Worm (Caenorhabditis elegans) whole organism, L1 larva: ENCODE results near the gene C34D10.1.

Source experiments
- C04F5.9 ChIP-seq: sonication (generic microtip); optimal IDR thresholded peaks from 2 replicates; lab custom pipeline; 2016; ENCODE audit warnings: missing genetic modification characterization, missing compliant biosample characterization
- C34B4.2 ChIP-seq: sonication (generic microtip); optimal IDR thresholded peaks from 2 replicates; lab custom pipeline; 2017; ENCODE audit warnings: mild to moderate bottlenecking, missing genetic modification characterization, missing compliant biosample characterization
- Y116A8C.19 ChIP-seq: sonication (generic microtip); optimal IDR thresholded peaks from 2 replicates; lab custom pipeline; 2016; ENCODE audit warnings: missing compliant biosample characterization, missing genetic modification characterization, borderline replicate concordance
- alr-1 ChIP-seq: fragments of 200-800 bp; sonication (Bioruptor generic); optimal IDR thresholded peaks from 2 replicates; lab custom pipeline; 2018; ENCODE audit warnings: borderline replicate concordance, mild to moderate bottlenecking, missing genetic modification characterization, missing compliant biosample characterization
- aly-2 ChIP-seq: fragments of 150-350 bp; optimal IDR thresholded peaks from 2 replicates; lab custom pipeline; 2014; ENCODE audit warnings: missing biosample characterization, missing genetic modification characterization
- ama-1 ChIP-seq: fragments of 150-350 bp; optimal IDR thresholded peaks from 2 replicates; lab custom pipeline; 2014
- blmp-1 ChIP-seq: fragments of 150-350 bp; optimal IDR thresholded peaks from 2 replicates; lab custom pipeline; 2014; ENCODE audit warnings: missing biosample characterization, missing genetic modification characterization
- ceh-8 ChIP-seq: fragments of 200-800 bp; sonication (Bioruptor generic); optimal IDR thresholded peaks from 2 replicates; lab custom pipeline; 2018; ENCODE audit warnings: mild to moderate bottlenecking, missing genetic modification characterization, moderate library complexity, missing compliant biosample characterization
- ces-1 ChIP-seq: fragments of 150-350 bp; optimal IDR thresholded peaks from 2 replicates; lab custom pipeline; 2014; ENCODE audit warnings: missing biosample characterization, missing genetic modification reagents, missing genetic modification characterization
- efl-1 ChIP-seq, 4 experiments: fragments of 150-350 bp; optimal IDR thresholded peaks in 3 of 4; peaks in 1 of 4; 1 replicate in 1 of 4; 2 replicates in 3 of 4; lab custom pipeline; 2014; ENCODE audit warnings: missing biosample characterization in 2 of 4, missing genetic modification characterization in 2 of 4, missing genetic modification reagents in 2 of 4
- elt-3 ChIP-seq, 6 experiments: fragments of 150-350 bp in 1 of 6; sonication (generic microtip); optimal IDR thresholded peaks; 2 replicates each; lab custom pipeline; 2017 to 2018; ENCODE audit warnings: missing biosample characterization in 6 of 6, missing genetic modification characterization in 6 of 6, inconsistent platforms in 1 of 6
- fkh-8 ChIP-seq: sonication (generic microtip); optimal IDR thresholded peaks from 2 replicates; lab custom pipeline; 2016; ENCODE audit warnings: mild to moderate bottlenecking, missing genetic modification characterization, missing compliant biosample characterization
- hlh-17 ChIP-seq: fragments of 200-800 bp; sonication (Bioruptor generic); optimal IDR thresholded peaks from 2 replicates; lab custom pipeline; 2018; ENCODE audit warnings: missing genetic modification characterization, mild to moderate bottlenecking, missing compliant biosample characterization, moderate library complexity, borderline replicate concordance
- hlh-4 ChIP-seq: sonication (generic microtip); optimal IDR thresholded peaks from 2 replicates; lab custom pipeline; 2016; ENCODE audit warnings: mild to moderate bottlenecking, missing genetic modification characterization, missing compliant biosample characterization
- irx-1 ChIP-seq: sonication (generic microtip); optimal IDR thresholded peaks from 2 replicates; lab custom pipeline; 2016; ENCODE audit warnings: missing genetic modification characterization, missing compliant biosample characterization
- jun-1 ChIP-seq: fragments of 150-350 bp; optimal IDR thresholded peaks from 2 replicates; lab custom pipeline; 2014; ENCODE audit warnings: missing biosample characterization, missing genetic modification reagents, missing genetic modification characterization
- lin-14 ChIP-seq: fragments of 200-800 bp; sonication (Bioruptor generic); optimal IDR thresholded peaks from 2 replicates; lab custom pipeline; 2018; ENCODE audit warnings: mild to moderate bottlenecking, missing genetic modification characterization, moderate library complexity, missing compliant biosample characterization
- lin-35 ChIP-seq, 2 experiments: fragments of 150-350 bp; optimal IDR thresholded peaks; 2 replicates each; lab custom pipeline; 2014; ENCODE audit warnings: missing biosample characterization in 2 of 2, missing genetic modification characterization in 2 of 2, missing genetic modification reagents in 2 of 2
- lsy-2 ChIP-seq, 2 experiments: fragments of 150-350 bp; optimal IDR thresholded peaks; 2 replicates each; lab custom pipeline; 2014; ENCODE audit warnings: missing biosample characterization in 2 of 2, missing genetic modification characterization in 2 of 2
- mab-9 ChIP-seq: fragments of 200-800 bp; sonication (Bioruptor generic); IDR thresholded peaks from 2 replicates; pipeline ENCODE4 v1.3.6; 2022; ENCODE audit warnings: missing genetic modification reagents, missing genetic modification characterization, missing compliant biosample characterization
- mdl-1 ChIP-seq, 2 experiments: fragments of 150-350 bp; optimal IDR thresholded peaks; 2 replicates each; lab custom pipeline; 2014 to 2017; ENCODE audit warnings: missing biosample characterization in 2 of 2, missing genetic modification characterization in 2 of 2, inconsistent platforms in 1 of 2
- mep-1 ChIP-seq: fragments of 150-350 bp; optimal IDR thresholded peaks from 2 replicates; lab custom pipeline; 2014; ENCODE audit warnings: missing biosample characterization, missing genetic modification characterization
- nhr-11 ChIP-seq: fragments of 150-350 bp; optimal IDR thresholded peaks from 2 replicates; lab custom pipeline; 2014; ENCODE audit warnings: missing biosample characterization, missing genetic modification characterization
- nhr-12 ChIP-seq: sonication (generic microtip); optimal IDR thresholded peaks from 2 replicates; lab custom pipeline; 2017; ENCODE audit warnings: missing biosample characterization, missing genetic modification characterization
- nhr-19 ChIP-seq: fragments of 200-800 bp; sonication (Bioruptor generic); conservative IDR thresholded peaks from 2 replicates; pipeline ENCODE4 v1.3.6; 2022; ENCODE audit warnings: missing genetic modification characterization, missing compliant biosample characterization
- nhr-20 ChIP-seq: sonication (generic microtip); optimal IDR thresholded peaks from 2 replicates; lab custom pipeline; 2016; ENCODE audit warnings: mild to moderate bottlenecking, missing genetic modification characterization, missing compliant biosample characterization
- nhr-71 ChIP-seq: sonication (generic microtip); optimal IDR thresholded peaks from 2 replicates; lab custom pipeline; 2016; ENCODE audit warnings: mild to moderate bottlenecking, missing genetic modification characterization, moderate library complexity, missing compliant biosample characterization
- nhr-84 ChIP-seq: sonication (generic microtip); optimal IDR thresholded peaks from 2 replicates; lab custom pipeline; 2017; ENCODE audit warnings: missing biosample characterization, missing genetic modification characterization
- nhr-85 ChIP-seq: sonication (generic microtip); peaks from one replicate; lab custom pipeline; 2016; ENCODE audit warnings: missing genetic modification characterization, inconsistent platforms, missing compliant biosample characterization
- pax-3 ChIP-seq: fragments of 200-800 bp; sonication (Bioruptor generic); optimal IDR thresholded peaks from 2 replicates; lab custom pipeline; 2018; ENCODE audit warnings: mild to moderate bottlenecking, missing genetic modification characterization, moderate library complexity, missing compliant biosample characterization
- pqm-1 ChIP-seq: sonication (generic microtip); optimal IDR thresholded peaks from 3 replicates; lab custom pipeline; 2017; ENCODE audit warnings: missing biosample characterization, missing genetic modification characterization
- rnt-1 ChIP-seq: sonication (generic microtip); optimal IDR thresholded peaks from 2 replicates; lab custom pipeline; 2016; ENCODE audit warnings: mild to moderate bottlenecking, missing genetic modification characterization, moderate library complexity, missing compliant biosample characterization
- snu-23 ChIP-seq: sonication (generic microtip); optimal IDR thresholded peaks from 2 replicates; lab custom pipeline; 2016; ENCODE audit warnings: missing genetic modification characterization, missing compliant biosample characterization
- sox-4 ChIP-seq: sonication (generic microtip); optimal IDR thresholded peaks from 2 replicates; lab custom pipeline; 2016; ENCODE audit warnings: missing genetic modification characterization, missing compliant biosample characterization
- tbx-2 ChIP-seq: sonication (generic microtip); optimal IDR thresholded peaks from 2 replicates; lab custom pipeline; 2016; ENCODE audit warnings: missing genetic modification characterization, missing compliant biosample characterization
- tlp-1 ChIP-seq: fragments of 150-350 bp; optimal IDR thresholded peaks from 2 replicates; lab custom pipeline; 2014; ENCODE audit warnings: missing biosample characterization, missing genetic modification characterization
- unc-130 ChIP-seq: fragments of 150-350 bp; optimal IDR thresholded peaks from 2 replicates; lab custom pipeline; 2017; ENCODE audit warnings: missing biosample characterization, missing genetic modification characterization, inconsistent platforms
- unc-30 ChIP-seq: sonication (generic microtip); optimal IDR thresholded peaks from 2 replicates; lab custom pipeline; 2017; ENCODE audit warnings: missing biosample characterization, missing genetic modification characterization
- unc-62 ChIP-seq: fragments of 150-350 bp; optimal IDR thresholded peaks from 2 replicates; lab custom pipeline; 2014; ENCODE audit warnings: missing biosample characterization, missing genetic modification reagents, missing genetic modification characterization
- xbp-1 ChIP-seq: sonication (generic microtip); optimal IDR thresholded peaks from 2 replicates; lab custom pipeline; 2016; ENCODE audit warnings: missing genetic modification characterization, missing compliant biosample characterization
- zip-4 ChIP-seq: fragments of 200-800 bp; sonication (Bioruptor generic); optimal IDR thresholded peaks from 2 replicates; lab custom pipeline; 2018; ENCODE audit warnings: mild to moderate bottlenecking, missing genetic modification characterization, moderate library complexity, missing compliant biosample characterization
- ztf-4 ChIP-seq: fragments of 150-350 bp; optimal IDR thresholded peaks from 2 replicates; lab custom pipeline; 2014; ENCODE audit warnings: missing biosample characterization, missing genetic modification characterization

C34D10.1 gene

ce11 chrX:8029080-8029479 lies at the start of gene C34D10.1 (continued):
- TF ChIP-seq hlh-17 (GFP tag; lab: Kevin White, UChicago) (no peak), unc-130 (tag; lab: Kevin White, UChicago) (peak; percentile 87), tlp-1 (tag; lab: Kevin White, UChicago) (no peak), nhr-19 (GFP tag; lab: Robert Waterston, UW) (peak; percentile 78), C34B4.2 (tag; lab: Kevin White, UChicago) (no peak), tbx-2 (peak; percentile 80), mdl-1 (tag; optimal IDR thresholded peaks at IDR 0.05; lab: Kevin White, UChicago) (peak in 1 of 2 experiments; percentile 83), unc-62 (GFP tag; lab: Kevin White, UChicago) (no peak), C04F5.9 (tag; lab: Kevin White, UChicago) (no peak), irx-1 (tag; lab: Kevin White, UChicago) (peak; percentile 16), nhr-20 (tag; lab: Kevin White, UChicago) (peak; percentile 88), ztf-4 (tag; lab: Kevin White, UChicago) (no peak), lsy-2 (tag; optimal IDR thresholded peaks at IDR 0.05; lab: Kevin White, UChicago) (peak; percentile 71 to 74), pqm-1 (tag; lab: Kevin White, UChicago) (no peak), ces-1 (GFP tag; lab: Kevin White, UChicago) (no peak), elt-3 (tag; optimal IDR thresholded peaks at IDR 0.05; lab: Kevin White, UChicago) (peak in 3 of 6 experiments; percentile 38 to 53 (median 51))

DNA sequence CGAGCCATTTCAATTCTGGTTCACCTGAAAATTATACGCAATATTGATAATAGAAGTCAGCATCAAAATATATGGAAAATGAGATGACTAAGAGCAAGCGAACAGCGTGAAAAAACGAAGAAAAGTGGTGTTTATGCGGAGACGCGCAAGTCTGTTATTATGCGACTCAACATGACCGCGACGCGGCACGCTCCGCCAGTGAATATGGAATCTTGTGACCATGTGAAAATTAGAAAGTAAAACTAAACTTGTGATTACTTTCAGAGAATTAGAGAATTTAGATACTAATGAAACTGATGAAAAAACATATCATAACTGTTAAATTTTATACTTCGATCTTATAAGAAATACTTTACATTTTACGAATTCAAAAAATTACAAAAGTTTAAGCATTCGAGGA lies 47.2 kb upstream of the C34D10.1 start, which contains the start of gene his-71:
Gene his-71 (minus strand): TSS at position 24 of the 400 bp plus-strand sequence.
- TF ChIP-seq nhr-85 (tag; lab: Kevin White, UChicago): peak; percentile 61
- peak; percentile 17 for TF ChIP-seq nhr-71 (tag; lab: Kevin White, UChicago)
- TF ChIP-seq lin-35 (GFP tag; optimal IDR thresholded peaks at IDR 0.05; lab: Kevin White, UChicago): peak in 1 of 2 experiments; percentile 40
- peak; percentile 3 for TF ChIP-seq xbp-1
- peak; percentile 70 for TF ChIP-seq fkh-8
- TF ChIP-seq sox-4 (tag; lab: Kevin White, UChicago): no peak
- peak; percentile 81 for TF ChIP-seq blmp-1 (tag; lab: Kevin White, UChicago)
- peak in 1 of 6 experiments; percentile 21 for TF ChIP-seq elt-3 (tag; optimal IDR thresholded peaks at IDR 0.05; lab: Kevin White, UChicago)
- TF ChIP-seq Y116A8C.19 (tag; lab: Kevin White, UChicago): no peak
- TF ChIP-seq nhr-20 (tag; lab: Kevin White, UChicago): peak; percentile 20
- TF ChIP-seq ama-1: no peak
- no peak for TF ChIP-seq nhr-12 (tag; lab: Kevin White, UChicago)
- no peak for TF ChIP-seq nhr-11 (tag; lab: Kevin White, UChicago)
- no peak for TF ChIP-seq mab-9 (GFP tag; lab: Robert Waterston, UW)
- TF ChIP-seq zip-4: no peak
- TF ChIP-seq aly-2 (tag; lab: Kevin White, UChicago): no peak
- TF ChIP-seq lin-14 (GFP tag; lab: Kevin White, UChicago): peak; percentile 34
- TF ChIP-seq, all 84 proteins: peak for 9

ce11 chrX:7984742-7985141 lies 44.5 kb upstream of the C34D10.1 start:
- TF ChIP-seq efl-1 (optimal IDR thresholded peaks at IDR 0.05; lab: Kevin White, UChicago): no peak
- TF ChIP-seq efl-1 (GFP tag; optimal IDR thresholded peaks at IDR 0.05 in 1 of 2; lab: Kevin White, UChicago): peak in 1 of 2 experiments; percentile 67
- TF ChIP-seq C04F5.9 (tag; lab: Kevin White, UChicago): no peak
- peak; percentile 4 for TF ChIP-seq blmp-1 (tag; lab: Kevin White, UChicago)

DNA sequence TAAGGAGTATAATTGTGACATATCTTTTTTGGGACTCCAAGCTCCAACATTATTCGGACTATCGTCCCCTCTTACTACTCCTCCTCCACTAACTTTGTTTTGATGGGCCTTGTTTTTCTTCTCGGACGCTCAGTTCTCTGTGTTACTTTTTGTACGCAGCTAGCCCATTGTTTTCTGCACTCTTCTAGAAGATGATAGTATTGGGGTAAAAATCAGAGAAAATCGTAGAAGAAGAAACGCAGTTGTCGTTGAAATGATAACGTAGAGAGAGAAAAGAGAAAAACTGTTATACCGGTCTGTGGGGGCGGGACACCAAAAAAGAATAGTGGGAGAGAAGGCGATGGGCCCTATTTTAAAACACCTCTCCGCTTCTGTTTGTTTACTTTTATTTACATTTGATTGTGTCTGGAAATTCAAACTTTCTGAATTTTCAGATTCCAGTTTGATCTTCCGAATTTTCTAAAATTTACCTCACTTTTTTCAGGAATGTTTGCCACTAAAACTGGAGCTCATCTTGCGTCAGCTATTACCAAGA lies 43.7 kb upstream of the C34D10.1 start, which contains the start of gene F45E1.4:
Gene F45E1.4 (plus strand): TSS at position 485 of the 535 bp plus-strand sequence.
- TF ChIP-seq pax-3 (tag; lab: Kevin White, UChicago) (no peak), hlh-4 (tag; lab: Kevin White, UChicago) (no peak), alr-1 (tag; lab: Kevin White, UChicago) (no peak), ceh-8 (GFP tag; lab: Kevin White, UChicago) (no peak), snu-23 (peak; percentile 38), ces-1 (GFP tag; lab: Kevin White, UChicago) (no peak), blmp-1 (tag; lab: Kevin White, UChicago) (peak; percentile 61), nhr-84 (tag; lab: Kevin White, UChicago) (no peak), lin-14 (GFP tag; lab: Kevin White, UChicago) (peak; percentile 34), efl-1 (optimal IDR thresholded peaks at IDR 0.05; lab: Kevin White, UChicago) (no peak), efl-1 (GFP tag; optimal IDR thresholded peaks at IDR 0.05 in 1 of 2; lab: Kevin White, UChicago) (peak in 1 of 2 experiments; percentile 92), xbp-1 (no peak), nhr-20 (tag; lab: Kevin White, UChicago) (peak; percentile 52), mep-1 (tag; lab: Kevin White, UChicago) (peak; percentile 1), elt-3 (tag; optimal IDR thresholded peaks at IDR 0.05; lab: Kevin White, UChicago) (peak in 2 of 6 experiments; percentile 42 to 67), rnt-1 (no peak), nhr-85 (tag; lab: Kevin White, UChicago) (peak; percentile 82), tbx-2 (peak; percentile 11), pqm-1 (tag; lab: Kevin White, UChicago) (no peak), unc-30 (tag; lab: Kevin White, UChicago) (no peak), jun-1 (no peak), nhr-19 (GFP tag; lab: Robert Waterston, UW) (no peak), nhr-71 (tag; lab: Kevin White, UChicago) (peak; percentile 21), irx-1 (tag; lab: Kevin White, UChicago) (no peak)
- TF ChIP-seq, all 84 proteins: peak for 10
